Worm (Caenorhabditis elegans) whole organism, late embryonic: ENCODE measurements around the gene C03C10.7.

ENCODE experiments used
- F13H6.1 ChIP-seq: sonication (generic microtip); optimal IDR thresholded peaks from 2 replicates; lab custom pipeline; 2016; ENCODE audit warnings: missing genetic modification characterization, missing compliant biosample characterization
- K02D7.2 ChIP-seq: sonication (generic microtip); optimal IDR thresholded peaks from 2 replicates; lab custom pipeline; 2017; ENCODE audit warnings: mild to moderate bottlenecking, missing genetic modification characterization, missing compliant biosample characterization
- ama-1 ChIP-seq: fragments of 150-350 bp; optimal IDR thresholded peaks from 2 replicates; lab custom pipeline; 2014
- ceh-9 ChIP-seq: sonication (generic microtip); optimal IDR thresholded peaks from 2 replicates; lab custom pipeline; 2016; ENCODE audit warnings: mild to moderate bottlenecking, missing genetic modification characterization, inconsistent platforms, missing compliant biosample characterization
- fkh-10 ChIP-seq: fragments of 150-350 bp; optimal IDR thresholded peaks from 2 replicates; lab custom pipeline; 2014; ENCODE audit warnings: missing biosample characterization, missing genetic modification reagents, missing genetic modification characterization
- fkh-6 ChIP-seq: sonication (generic microtip); optimal IDR thresholded peaks from 2 replicates; lab custom pipeline; 2016; ENCODE audit warnings: missing genetic modification characterization, missing compliant biosample characterization
- lin-11 ChIP-seq: fragments of 200-800 bp; sonication (Bioruptor generic); optimal IDR thresholded peaks from 2 replicates; lab custom pipeline; 2018; ENCODE audit warnings: mild to moderate bottlenecking, missing genetic modification characterization, missing compliant biosample characterization
- nfya-1 ChIP-seq: sonication (generic microtip); optimal IDR thresholded peaks from 2 replicates; lab custom pipeline; 2017; ENCODE audit warnings: missing genetic modification characterization, mild to moderate bottlenecking, missing compliant biosample characterization, antibody characterized with exemption, moderate library complexity
- pat-9 ChIP-seq: fragments of 200-800 bp; sonication (Bioruptor generic); optimal IDR thresholded peaks from 2 replicates; lab custom pipeline; 2018; ENCODE audit warnings: mild to moderate bottlenecking, missing genetic modification characterization, moderate library complexity, missing compliant biosample characterization
- pha-2 ChIP-seq: sonication (generic microtip); optimal IDR thresholded peaks from 2 replicates; lab custom pipeline; 2017; ENCODE audit warnings: mild to moderate bottlenecking, missing genetic modification characterization, missing compliant biosample characterization
- sox-4 ChIP-seq: sonication (generic microtip); optimal IDR thresholded peaks from 2 replicates; lab custom pipeline; 2017; ENCODE audit warnings: mild to moderate bottlenecking, missing genetic modification characterization, inconsistent platforms, missing compliant biosample characterization
- syd-9 ChIP-seq: sonication (generic microtip); optimal IDR thresholded peaks from 2 replicates; lab custom pipeline; 2016; ENCODE audit warnings: mild to moderate bottlenecking, missing genetic modification characterization, moderate library complexity, missing compliant biosample characterization
- ttx-3 ChIP-seq: sonication (generic microtip); optimal IDR thresholded peaks from 2 replicates; lab custom pipeline; 2016; ENCODE audit warnings: missing genetic modification reagents, missing genetic modification characterization, missing compliant biosample characterization

ce11 chrIII:4085657-4086056 lies 10.2 kb upstream of the C03C10.7 start:
- TF ChIP-seq fkh-10 (no peak), fkh-6 (tag; lab: Kevin White, UChicago) (no peak), ceh-9 (tag; lab: Kevin White, UChicago) (no peak), ama-1 (lab: Kevin White, UChicago) (no peak), sox-4 (tag; lab: Kevin White, UChicago) (no peak), ttx-3 (no peak), pha-2 (tag; lab: Kevin White, UChicago) (no peak), K02D7.2 (tag; lab: Kevin White, UChicago) (no peak), F13H6.1 (tag; lab: Kevin White, UChicago) (no peak), lin-11 (tag; lab: Kevin White, UChicago) (no peak), nfya-1 (no peak), syd-9 (tag; lab: Kevin White, UChicago) (no peak), pat-9 (tag; lab: Kevin White, UChicago) (no peak)
